Fruit fly (Drosophila melanogaster): ENCODE data around the gene CG14930.

The CG14930 gene

dm6 chr2L:11522676-11523075 lies 1.6 kb upstream of the CG14930 start, which contains the start of gene CG43153:
Gene CG43153, minus strand, starts transcription at chr2L:11522776.
- TF ChIP-seq pan (optimal IDR thresholded peaks at IDR 0.05) (no peak), dsf (GFP tag; optimal IDR thresholded peaks at IDR 0.05; ENCODE audit: borderline replicate concordance) (no peak), dl (GFP tag; optimal IDR thresholded peaks at IDR 0.05; ENCODE audit: insufficient read depth in 1 of 2, partially characterized antibody in 2 of 2) (no peak), dmrt93B (GFP tag; optimal IDR thresholded peaks at IDR 0.05) (no peak), Dif (GFP tag; optimal IDR thresholded peaks at IDR 0.05; ENCODE audit: partially characterized antibody) (no peak), Abd-B (GFP tag; optimal IDR thresholded peaks at IDR 0.05) (no peak), Jra (GFP tag; optimal IDR thresholded peaks at IDR 0.05) (no peak), woc (GFP tag; optimal IDR thresholded peaks at IDR 0.05) (no peak), Vsx2 (GFP tag; optimal IDR thresholded peaks at IDR 0.05; ENCODE audit: partially characterized antibody) (no peak), rgr (GFP tag; optimal IDR thresholded peaks at IDR 0.05) (no peak), h (GFP tag; optimal IDR thresholded peaks at IDR 0.05) (no peak), usp (GFP tag; optimal IDR thresholded peaks at IDR 0.05) (no peak), psq (GFP tag; optimal IDR thresholded peaks at IDR 0.05) (no peak), Hnf4 (GFP tag; optimal IDR thresholded peaks at IDR 0.05) (no peak), Rel (GFP tag; optimal IDR thresholded peaks at IDR 0.05) (no peak), Rel (tag; optimal IDR thresholded peaks at IDR 0.05) (no peak), br (GFP tag; optimal IDR thresholded peaks at IDR 0.05) (no peak), CG32264 (GFP tag; optimal IDR thresholded peaks at IDR 0.05) (no peak), sv (GFP tag; optimal IDR thresholded peaks at IDR 0.05) (no peak)

- no peak for TF ChIP-seq Vsx2 (GFP tag; optimal IDR thresholded peaks at IDR 0.05; ENCODE audit: partially characterized antibody)
- TF ChIP-seq pan (optimal IDR thresholded peaks at IDR 0.05), result no peak
- no peak for TF ChIP-seq Hr78 (GFP tag; optimal IDR thresholded peaks at IDR 0.05)
- no peak for TF ChIP-seq CrebA (GFP tag; optimal IDR thresholded peaks at IDR 0.05; ENCODE audit: borderline replicate concordance)
- TF ChIP-seq GATAd (GFP tag; optimal IDR thresholded peaks at IDR 0.05), result no peak
- TF ChIP-seq dmrt93B (GFP tag; optimal IDR thresholded peaks at IDR 0.05), result no peak
- no peak for TF ChIP-seq fru (GFP tag; optimal IDR thresholded peaks at IDR 0.05)
- no peak for TF ChIP-seq woc (GFP tag; optimal IDR thresholded peaks at IDR 0.05)
- no peak for TF ChIP-seq Dif (GFP tag; optimal IDR thresholded peaks at IDR 0.05; ENCODE audit: partially characterized antibody)
- TF ChIP-seq lola (GFP tag; optimal IDR thresholded peaks at IDR 0.05), result no peak
- TF ChIP-seq psq (GFP tag; optimal IDR thresholded peaks at IDR 0.05), result no peak
These were observed 1.6 kb downstream of the CG14930 start, which contains the start of gene CG14929 for dm6 chr2L:11519532-11519931. Gene CG14929, plus strand, starts transcription at chr2L:11519832.

dm6 chr2L:11516526-11517441 lies 4.3 kb downstream of the CG14930 start, which contains the start of the genes Dlg5 and CG4970:
Gene Dlg5, minus strand, starts transcription at chr2L:11517081.
Gene CG4970, plus strand, starts transcription at chr2L:11517391.
- TF ChIP-seq N (GFP tag; optimal IDR thresholded peaks at IDR 0.05) (peak; percentile 75), Myc (optimal IDR thresholded peaks at IDR 0.05) (peak; percentile 58), tai (GFP tag; optimal IDR thresholded peaks at IDR 0.05) (no peak), lola (GFP tag; optimal IDR thresholded peaks at IDR 0.05) (no peak), fru (GFP tag; optimal IDR thresholded peaks at IDR 0.05) (no peak), OdsH (GFP tag; optimal IDR thresholded peaks at IDR 0.05) (no peak), brk (GFP tag; optimal IDR thresholded peaks at IDR 0.05) (no peak), usp (GFP tag; optimal IDR thresholded peaks at IDR 0.05) (no peak), h (GFP tag; optimal IDR thresholded peaks at IDR 0.05) (no peak), dl (GFP tag; optimal IDR thresholded peaks at IDR 0.05; ENCODE audit: insufficient read depth in 1 of 2, partially characterized antibody in 2 of 2) (no peak), CG32264 (GFP tag; optimal IDR thresholded peaks at IDR 0.05) (no peak), dmrt93B (GFP tag; optimal IDR thresholded peaks at IDR 0.05) (no peak), CrebA (GFP tag; optimal IDR thresholded peaks at IDR 0.05; ENCODE audit: borderline replicate concordance) (no peak), Jra (GFP tag; optimal IDR thresholded peaks at IDR 0.05) (peak; percentile 1), Sp1 (GFP tag; optimal IDR thresholded peaks at IDR 0.05) (no peak), sv (GFP tag; optimal IDR thresholded peaks at IDR 0.05) (no peak), Dfd (GFP tag; optimal IDR thresholded peaks at IDR 0.05) (no peak), Abd-B (GFP tag; optimal IDR thresholded peaks at IDR 0.05) (peak; percentile 55), ey (GFP tag; optimal IDR thresholded peaks at IDR 0.05) (no peak), jim (GFP tag; optimal IDR thresholded peaks at IDR 0.05) (peak; percentile 40), pan (optimal IDR thresholded peaks at IDR 0.05) (no peak), foxo (GFP tag; optimal IDR thresholded peaks at IDR 0.05) (no peak), CG9705 (GFP tag; optimal IDR thresholded peaks at IDR 0.05) (no peak), GATAd (GFP tag; optimal IDR thresholded peaks at IDR 0.05) (no peak), dsf (GFP tag; optimal IDR thresholded peaks at IDR 0.05; ENCODE audit: borderline replicate concordance) (no peak), Vsx2 (GFP tag; optimal IDR thresholded peaks at IDR 0.05; ENCODE audit: partially characterized antibody) (no peak), woc (GFP tag; optimal IDR thresholded peaks at IDR 0.05) (no peak), psq (GFP tag; optimal IDR thresholded peaks at IDR 0.05) (no peak)

Measured in whole organism, wandering third instar larva.